Worm (Caenorhabditis elegans) whole organism, L2 larva: ENCODE data around the gene ptrg-1.

Source experiments
- ama-1 ChIP-seq: fragments of 150-350 bp; optimal IDR thresholded peaks from 2 replicates; lab custom pipeline; 2018; ENCODE audit warnings: inconsistent platforms
- dmd-4 ChIP-seq: sonication (generic microtip); optimal IDR thresholded peaks from 2 replicates; lab custom pipeline; 2017; ENCODE audit warnings: missing biosample characterization, missing genetic modification characterization
- elt-1 ChIP-seq: fragments of 150-350 bp; optimal IDR thresholded peaks from 2 replicates; lab custom pipeline; 2014; ENCODE audit warnings: missing biosample characterization, missing genetic modification characterization
- lin-39 ChIP-seq: fragments of 150-350 bp; optimal IDR thresholded peaks from 2 replicates; lab custom pipeline; 2014; ENCODE audit warnings: missing biosample characterization, missing genetic modification reagents, missing genetic modification characterization
- lsy-2 ChIP-seq, 2 experiments: fragments of 150-350 bp in 1 of 2; sonication (generic microtip) in 1 of 2; optimal IDR thresholded peaks; 2 replicates each; lab custom pipeline; 2014 to 2017; ENCODE audit warnings: missing biosample characterization in 2 of 2, missing genetic modification characterization in 2 of 2
- skn-1 ChIP-seq: sonication (generic microtip); optimal IDR thresholded peaks from 2 replicates; lab custom pipeline; 2017; ENCODE audit warnings: missing biosample characterization, missing genetic modification characterization
- sma-3 ChIP-seq: sonication (generic microtip); optimal IDR thresholded peaks from 2 replicates; lab custom pipeline; 2016; ENCODE audit warnings: missing genetic modification reagents, missing genetic modification characterization, missing compliant biosample characterization
- unc-39 ChIP-seq: fragments of 150-350 bp; optimal IDR thresholded peaks from 2 replicates; lab custom pipeline; 2014; ENCODE audit warnings: missing biosample characterization, missing genetic modification characterization

- no peak for TF ChIP-seq ama-1 (lab: Kevin White, UChicago)
- TF ChIP-seq lsy-2 (tag; optimal IDR thresholded peaks at IDR 0.05; lab: Kevin White, UChicago) = no peak
- no peak for TF ChIP-seq sma-3 (GFP tag; lab: Kevin White, UChicago)
- no peak for TF ChIP-seq dmd-4 (tag; lab: Kevin White, UChicago)
- TF ChIP-seq unc-39 (tag; lab: Kevin White, UChicago) = no peak
- no peak for TF ChIP-seq lin-39
- TF ChIP-seq elt-1 (tag; lab: Kevin White, UChicago) = no peak
- peak; percentile 93 for TF ChIP-seq skn-1 (tag; lab: Kevin White, UChicago)
Measured at ce11 chrIV:10141930-10142505, 52.2 kb downstream of the ptrg-1 start, which contains the start of the genes gst-2, gst-4 and dhs-12.
